Fruit fly (Drosophila melanogaster) whole organism, embryonic: ENCODE results near the gene CG34436.
A peak's percentile ranks its signal among the peaks of the same experiment; 100 is the strongest.

ENCODE experiments used
- Bgb ChIP-seq: fragments of 200-800 bp; sonication (Bioruptor generic); IDR thresholded peaks from 2 replicates; pipeline ENCODE4 v1.3.6; 2022; ENCODE audit warnings: missing biosample characterization, missing genetic modification characterization; ENCODE audit not compliant: partially characterized antibody
- CG14441 ChIP-seq: fragments of 200-800 bp; sonication (Bioruptor generic); IDR thresholded peaks from 2 replicates; pipeline ENCODE4 v1.3.6; 2022; ENCODE audit warnings: missing biosample characterization, missing genetic modification characterization
- CG14965 ChIP-seq: fragments of 200-800 bp; sonication (Bioruptor generic); optimal IDR thresholded peaks from 2 replicates; lab custom pipeline; 2016; ENCODE audit warnings: missing biosample characterization, missing genetic modification characterization, borderline replicate concordance
- CG15011 ChIP-seq: fragments of 200-800 bp; sonication (Bioruptor generic); optimal IDR thresholded peaks from 3 replicates; lab custom pipeline; 2018; ENCODE audit warnings: missing biosample characterization, mild to moderate bottlenecking, missing genetic modification characterization
- CG1529 ChIP-seq: fragments of 200-800 bp; sonication (Bioruptor generic); optimal IDR thresholded peaks from 3 replicates; lab custom pipeline; 2018; ENCODE audit warnings: missing biosample characterization, missing genetic modification characterization
- CG31224 ChIP-seq: fragments of 200-800 bp; sonication (Bioruptor generic); IDR thresholded peaks from 2 replicates; pipeline ENCODE4 v1.3.6; 2022; ENCODE audit warnings: missing biosample characterization, missing genetic modification characterization
- CG32767 ChIP-seq: fragments of 200-800 bp; sonication (Bioruptor generic); IDR thresholded peaks from 2 replicates; pipeline ENCODE4 v1.3.6; 2022; ENCODE audit warnings: missing biosample characterization, missing genetic modification characterization
- CG3281 ChIP-seq: fragments of 200-800 bp; sonication (Bioruptor generic); optimal IDR thresholded peaks from 3 replicates; lab custom pipeline; 2017; ENCODE audit warnings: missing biosample characterization, mild to moderate bottlenecking, missing genetic modification characterization
- CG34224 ChIP-seq: fragments of 200-800 bp; sonication (Bioruptor generic); IDR thresholded peaks from 3 replicates; pipeline ENCODE4 v1.3.6; 2022; ENCODE audit warnings: missing biosample characterization, missing genetic modification characterization; ENCODE audit not compliant: partially characterized antibody
- CG4282 ChIP-seq: fragments of 200-800 bp; sonication (Bioruptor generic); optimal IDR thresholded peaks from 2 replicates; lab custom pipeline; 2016; ENCODE audit warnings: missing biosample characterization, missing genetic modification characterization
- CG4424 ChIP-seq: fragments of 200-800 bp; sonication (Bioruptor generic); optimal IDR thresholded peaks from 3 replicates; lab custom pipeline; 2016; ENCODE audit warnings: missing biosample characterization, missing genetic modification characterization
- CG6689 ChIP-seq: fragments of 200-800 bp; sonication (Bioruptor generic); IDR thresholded peaks from 2 replicates; pipeline ENCODE4 v1.3.6; 2022; ENCODE audit warnings: missing biosample characterization, missing genetic modification characterization
- CG6813 ChIP-seq: fragments of 200-800 bp; sonication (Bioruptor generic); optimal IDR thresholded peaks from 2 replicates; lab custom pipeline; 2017; ENCODE audit warnings: missing biosample characterization, missing genetic modification characterization, mild to moderate bottlenecking, moderate library complexity, missing genetic modification reagents
- CG6854 ChIP-seq: fragments of 200-800 bp; sonication (Bioruptor generic); optimal IDR thresholded peaks from 3 replicates; lab custom pipeline; 2017; ENCODE audit warnings: missing biosample characterization, mild to moderate bottlenecking, missing genetic modification characterization
- Deaf1 ChIP-seq: fragments of 200-800 bp; optimal IDR thresholded peaks from 3 replicates; lab custom pipeline; 2019; ENCODE audit warnings: missing biosample characterization, mild to moderate bottlenecking, missing genetic modification characterization, moderate library complexity
- Dll ChIP-seq: fragments of 200-800 bp; sonication (Bioruptor generic); IDR thresholded peaks from 4 replicates; pipeline ENCODE4 v1.3.6; 2022; ENCODE audit warnings: missing biosample characterization, missing genetic modification characterization; ENCODE audit not compliant: partially characterized antibody
- E2f1 ChIP-seq: fragments of 200-800 bp; sonication (Bioruptor generic); IDR thresholded peaks from 2 replicates; pipeline ENCODE4 v1.3.6; 2022; ENCODE audit warnings: missing biosample characterization, missing genetic modification characterization
- HmgD ChIP-seq: fragments of 200-800 bp; sonication (Bioruptor generic); optimal IDR thresholded peaks from 3 replicates; lab custom pipeline; 2016; ENCODE audit warnings: missing biosample characterization, missing genetic modification characterization
- Hmx ChIP-seq: fragments of 200-800 bp; sonication (Bioruptor generic); optimal IDR thresholded peaks from 2 replicates; lab custom pipeline; 2016; ENCODE audit warnings: missing biosample characterization, missing genetic modification characterization
- Kr ChIP-seq: fragments of 200-800 bp; sonication (Bioruptor generic); optimal IDR thresholded peaks from 2 replicates; lab custom pipeline; 2017; ENCODE audit warnings: missing biosample characterization, mild to moderate bottlenecking, missing genetic modification characterization
- Nf-YB ChIP-seq: fragments of 200-800 bp; sonication (Bioruptor generic); optimal IDR thresholded peaks from 3 replicates; lab custom pipeline; 2019; ENCODE audit warnings: missing biosample characterization, mild to moderate bottlenecking, missing genetic modification characterization, moderate library complexity
- Opbp ChIP-seq: fragments of 200-800 bp; sonication (Bioruptor generic); IDR thresholded peaks from 3 replicates; pipeline ENCODE4 v1.3.6; 2022; ENCODE audit warnings: missing biosample characterization, missing genetic modification characterization; ENCODE audit not compliant: partially characterized antibody
- Rx ChIP-seq: fragments of 200-800 bp; sonication (Bioruptor generic); IDR thresholded peaks from 2 replicates; pipeline ENCODE4 v1.3.6; 2022; ENCODE audit warnings: missing biosample characterization, missing genetic modification characterization
- Six4 ChIP-seq: fragments of 200-800 bp; sonication (Bioruptor generic); optimal IDR thresholded peaks from 2 replicates; lab custom pipeline; 2016; ENCODE audit warnings: missing biosample characterization, missing genetic modification characterization
- Stat92E ChIP-seq, 3 experiments: fragments of >200 bp in 2 of 3; fragments of 200-800 bp in 1 of 3; sonication (Bioruptor generic) in 1 of 3; optimal IDR thresholded peaks; 2 replicates each; lab custom pipeline; 2017 to 2019; ENCODE audit warnings: missing biosample characterization in 3 of 3, missing genetic modification characterization in 3 of 3, mild to moderate bottlenecking in 1 of 3, moderate library complexity in 1 of 3
- ap ChIP-seq: fragments of 200-800 bp; sonication (Bioruptor generic); IDR thresholded peaks from 2 replicates; pipeline ENCODE4 v1.3.6; 2022; ENCODE audit warnings: missing biosample characterization, missing genetic modification characterization
- ash1 ChIP-seq: fragments of 200-800 bp; sonication (Bioruptor generic); optimal IDR thresholded peaks from 2 replicates; lab custom pipeline; 2018; ENCODE audit warnings: missing biosample characterization, mild to moderate bottlenecking, missing genetic modification characterization
- ci ChIP-seq: fragments of 200-800 bp; sonication (Bioruptor generic); IDR thresholded peaks from 3 replicates; pipeline ENCODE4 v1.3.6; 2022; ENCODE audit warnings: missing biosample characterization, missing genetic modification characterization
- croc ChIP-seq: fragments of 200-800 bp; sonication (Bioruptor generic); conservative IDR thresholded peaks from 3 replicates; pipeline ENCODE4 v1.3.6; 2022; ENCODE audit warnings: missing biosample characterization, missing genetic modification characterization
- dan ChIP-seq: fragments of 200-800 bp; sonication (Bioruptor generic); IDR thresholded peaks from 2 replicates; pipeline ENCODE4 v1.3.6; 2022; ENCODE audit warnings: missing biosample characterization, missing genetic modification characterization
- danr ChIP-seq: fragments of 200-800 bp; sonication (Bioruptor generic); IDR thresholded peaks from 2 replicates; pipeline ENCODE4 v1.3.6; 2022; ENCODE audit warnings: missing biosample characterization, missing genetic modification characterization
- dimm ChIP-seq: fragments of 200-800 bp; sonication (Bioruptor generic); IDR thresholded peaks from 2 replicates; pipeline ENCODE4 v1.3.6; 2022; ENCODE audit warnings: missing biosample characterization, missing genetic modification characterization
- fd64A ChIP-seq: fragments of 200-800 bp; sonication (Bioruptor generic); optimal IDR thresholded peaks from 3 replicates; lab custom pipeline; 2018; ENCODE audit warnings: missing biosample characterization, mild to moderate bottlenecking, missing genetic modification characterization
- ftz-f1 ChIP-seq: fragments of 200-800 bp; sonication (Bioruptor generic); optimal IDR thresholded peaks from 2 replicates; lab custom pipeline; 2016; ENCODE audit warnings: missing biosample characterization, missing genetic modification characterization
- grau ChIP-seq: fragments of 200-800 bp; optimal IDR thresholded peaks from 3 replicates; lab custom pipeline; 2019; ENCODE audit warnings: missing biosample characterization, mild to moderate bottlenecking, missing genetic modification characterization, moderate library complexity
- gsb ChIP-seq: fragments of 200-800 bp; sonication (Bioruptor generic); IDR thresholded peaks from 2 replicates; pipeline ENCODE4 v1.3.6; 2022; ENCODE audit warnings: missing biosample characterization, missing genetic modification characterization
- gsb-n ChIP-seq: fragments of 200-800 bp; sonication (Bioruptor generic); optimal IDR thresholded peaks from 3 replicates; lab custom pipeline; 2018; ENCODE audit warnings: missing biosample characterization, mild to moderate bottlenecking, missing genetic modification characterization
- hkb ChIP-seq, 2 experiments: fragments of 200-800 bp in 1 of 2; fragments of >200 bp in 1 of 2; sonication (Bioruptor generic) in 1 of 2; IDR thresholded peaks in 1 of 2; optimal IDR thresholded peaks in 1 of 2; 2 replicates each; pipeline versions ENCODE4 v1.3.6 to Lab custom; 2017 to 2022; ENCODE audit warnings: missing biosample characterization in 1 of 2, missing genetic modification characterization in 1 of 2
- kay ChIP-seq: fragments of 200-800 bp; sonication (Bioruptor generic); optimal IDR thresholded peaks from 2 replicates; lab custom pipeline; 2016; ENCODE audit warnings: missing biosample characterization, missing genetic modification characterization
- mirr ChIP-seq: fragments of 200-800 bp; sonication (Bioruptor generic); optimal IDR thresholded peaks from 3 replicates; lab custom pipeline; 2018; ENCODE audit warnings: missing biosample characterization, mild to moderate bottlenecking, missing genetic modification characterization
- onecut ChIP-seq: fragments of 200-800 bp; sonication (Bioruptor generic); IDR thresholded peaks from 2 replicates; pipeline ENCODE4 v1.3.6; 2022; ENCODE audit warnings: missing biosample characterization, missing genetic modification characterization
- pita ChIP-seq: fragments of 200-800 bp; sonication (Bioruptor generic); optimal IDR thresholded peaks from 2 replicates; lab custom pipeline; 2017; ENCODE audit warnings: missing biosample characterization, mild to moderate bottlenecking, missing genetic modification characterization
- pnt ChIP-seq: fragments of 200-800 bp; sonication (Bioruptor generic); optimal IDR thresholded peaks from 3 replicates; lab custom pipeline; 2016; ENCODE audit warnings: missing biosample characterization, missing genetic modification characterization
- pum ChIP-seq: fragments of 200-800 bp; sonication (Bioruptor generic); optimal IDR thresholded peaks from 2 replicates; lab custom pipeline; 2016; ENCODE audit warnings: missing biosample characterization, missing genetic modification characterization
- salm ChIP-seq: fragments of 200-800 bp; sonication (Bioruptor generic); optimal IDR thresholded peaks from 2 replicates; lab custom pipeline; 2018; ENCODE audit warnings: missing biosample characterization, mild to moderate bottlenecking, missing genetic modification characterization
- tap ChIP-seq: fragments of 200-800 bp; optimal IDR thresholded peaks from 3 replicates; lab custom pipeline; 2019; ENCODE audit warnings: missing biosample characterization, mild to moderate bottlenecking, missing genetic modification characterization, moderate library complexity
- tll ChIP-seq, 2 experiments: fragments of 200-800 bp in 1 of 2; fragments of >200 bp in 1 of 2; sonication (Bioruptor generic) in 1 of 2; optimal IDR thresholded peaks; 2 replicates each; lab custom pipeline; 2017 to 2019; ENCODE audit warnings: missing biosample characterization in 2 of 2, missing genetic modification characterization in 2 of 2, mild to moderate bottlenecking in 1 of 2, moderate library complexity in 1 of 2
- vnd ChIP-seq: fragments of 200-800 bp; sonication (Bioruptor generic); IDR thresholded peaks from 3 replicates; pipeline ENCODE4 v1.3.6; 2022; ENCODE audit warnings: missing biosample characterization, missing genetic modification characterization; ENCODE audit not compliant: partially characterized antibody

The CG34436 gene

DNA sequence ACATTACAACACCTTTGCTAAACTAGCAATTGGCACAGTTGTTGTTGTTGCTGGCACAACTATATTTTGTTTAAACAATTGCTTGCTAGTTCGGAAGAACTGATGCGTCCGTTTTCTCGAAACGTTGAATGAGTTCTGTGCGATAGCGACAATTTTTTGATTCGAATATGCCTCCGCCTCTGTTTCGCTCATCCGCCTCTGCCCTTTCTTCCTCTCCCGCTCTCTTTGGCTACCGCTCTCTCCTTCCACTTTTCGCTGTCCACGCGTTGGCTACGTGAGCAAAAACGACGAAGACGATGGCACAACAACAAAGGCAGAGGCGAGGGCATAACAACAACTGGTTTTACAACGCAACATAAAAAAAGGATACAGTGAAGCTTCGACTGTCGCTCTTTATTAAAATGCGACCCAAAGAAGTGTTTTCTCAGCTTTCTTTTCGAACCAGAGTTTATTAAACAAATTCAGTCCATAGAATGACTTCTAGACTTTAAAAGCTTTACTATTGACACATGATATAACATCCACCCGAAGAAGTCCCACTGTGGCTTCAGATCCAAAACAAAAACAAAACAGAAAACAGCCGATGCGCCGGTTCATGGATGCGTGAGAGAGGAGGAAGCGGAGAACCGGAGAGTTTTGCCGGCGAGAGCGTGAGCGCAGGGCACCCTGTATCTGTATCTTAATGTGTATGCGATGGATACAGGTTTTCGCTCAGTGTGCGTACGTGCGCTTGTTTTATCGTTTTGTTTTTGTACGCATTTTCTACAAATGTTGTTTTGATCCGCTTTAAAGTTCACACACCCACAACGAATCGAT is 44.0 kb downstream of the CG34436 start (continued):
- TF ChIP-seq pum (GFP tag; lab: Kevin White, UChicago) (peak; percentile 100), fd64A (GFP tag; lab: Kevin White, UChicago) (peak; percentile 95), CG3281 (GFP tag; lab: Kevin White, UChicago) (peak; percentile 99), Rx (no peak), kay (GFP tag; lab: Kevin White, UChicago) (peak; percentile 98), Stat92E (GFP tag; optimal IDR thresholded peaks at IDR 0.05; lab: Kevin White, UChicago) (peak in 1 of 3 experiments; percentile 96), ap (no peak), CG14441 (GFP tag; lab: Robert Waterston, UW) (no peak), salm (tag; lab: Kevin White, UChicago) (peak; percentile 98), CG31224 (no peak), onecut (peak; percentile 97), CG6854 (peak; percentile 99), tap (tag; lab: Kevin White, UChicago) (peak; percentile 99), hkb (optimal IDR thresholded peaks at IDR 0.05; lab: Kevin White, UChicago) (no peak), hkb (GFP tag; IDR thresholded peaks at IDR 0.05; lab: Robert Waterston, UW) (no peak), CG4424 (GFP tag; lab: Kevin White, UChicago) (peak; percentile 99), ftz-f1 (GFP tag; lab: Kevin White, UChicago) (peak; percentile 96), Opbp (GFP tag; lab: Robert Waterston, UW) (no peak), Hmx (GFP tag; lab: Kevin White, UChicago) (peak; percentile 98), croc (GFP tag; lab: Robert Waterston, UW) (peak; percentile 98), Nf-YB (GFP tag; lab: Kevin White, UChicago) (peak; percentile 91), HmgD (peak; percentile 100), Bgb (GFP tag; lab: Robert Waterston, UW) (no peak), CG15011 (GFP tag; lab: Kevin White, UChicago) (peak; percentile 99), CG14965 (GFP tag; lab: Kevin White, UChicago) (peak; percentile 93), tll (GFP tag; optimal IDR thresholded peaks at IDR 0.05; lab: Kevin White, UChicago) (peak in 1 of 2 experiments; percentile 90), gsb (no peak), ci (GFP tag; lab: Robert Waterston, UW) (no peak), dimm (GFP tag; lab: Robert Waterston, UW) (no peak), E2f1 (GFP tag; lab: Robert Waterston, UW) (no peak), Deaf1 (peak; percentile 92), pnt (GFP tag; lab: Kevin White, UChicago) (peak; percentile 99), CG6689 (GFP tag; lab: Robert Waterston, UW) (no peak), CG34224 (GFP tag; lab: Robert Waterston, UW) (no peak), danr (GFP tag; lab: Robert Waterston, UW) (no peak), vnd (no peak), Dll (GFP tag; lab: Robert Waterston, UW) (no peak), Six4 (peak; percentile 100), CG1529 (GFP tag; lab: Kevin White, UChicago) (peak; percentile 98), grau (peak; percentile 100), CG6813 (GFP tag; lab: Kevin White, UChicago) (peak; percentile 99), gsb-n (tag; lab: Kevin White, UChicago) (peak; percentile 98), ash1 (GFP tag; lab: Kevin White, UChicago) (peak; percentile 98), CG32767 (GFP tag; lab: Robert Waterston, UW) (no peak), Kr (GFP tag; lab: Kevin White, UChicago) (peak; percentile 91), pita (GFP tag; lab: Kevin White, UChicago) (no peak), dan (GFP tag; lab: Robert Waterston, UW) (no peak), CG4282 (GFP tag; lab: Kevin White, UChicago) (peak; percentile 99), mirr (GFP tag; lab: Kevin White, UChicago) (peak; percentile 96)
